Fruit fly (Drosophila melanogaster): Measurements from ENCODE around the gene CG12511.

DNA sequence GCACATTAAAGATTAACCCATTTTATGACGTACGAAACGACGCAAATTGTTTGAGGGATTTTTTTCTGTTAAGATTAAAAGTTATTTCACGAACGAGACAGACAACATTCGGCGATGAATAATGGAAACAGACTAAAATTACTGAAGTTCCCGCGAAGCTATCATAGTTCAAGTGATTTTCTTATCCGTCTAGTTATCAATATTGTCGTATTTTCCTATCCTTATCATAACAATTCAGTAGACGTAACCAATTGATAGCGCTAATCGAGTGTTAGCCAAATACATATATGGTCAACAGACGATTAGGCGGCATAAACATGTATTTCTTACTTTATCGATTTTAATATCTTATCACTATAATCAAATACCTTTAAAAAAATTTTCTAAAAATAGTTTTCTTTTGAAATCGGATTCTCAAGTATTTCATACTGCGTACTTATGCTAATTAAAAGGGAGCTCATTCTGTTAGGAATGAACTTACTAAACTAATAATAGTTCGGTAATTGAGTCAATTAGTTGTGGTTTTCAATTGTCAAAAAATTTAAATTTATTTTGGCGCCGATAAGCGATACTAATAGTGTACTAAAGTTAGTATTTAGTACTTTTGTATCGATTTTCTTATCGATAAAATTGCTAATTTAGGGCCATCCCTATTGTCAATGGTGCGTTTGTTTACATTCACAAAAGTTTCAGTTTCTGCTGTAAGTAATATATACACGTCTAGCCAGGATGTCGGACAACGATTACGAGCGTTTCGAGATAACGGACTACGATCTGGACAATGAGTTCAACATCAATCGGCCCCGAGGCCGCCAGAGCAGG, 42.2 kb downstream of the CG12511 start, which contains the start of the genes CG11149 and sip1:
- TF ChIP-seq CTCF (optimal IDR thresholded peaks at IDR 0.05) (no peak), CG8478 (optimal IDR thresholded peaks at IDR 0.05) (no peak)

All from S2 (cell line).